Comparison of ENCODE assay signal across 1 fruit fly cellular context in genomic region chr2L:6006508-6007232, dm6.
TF ChIP-seq lines count a peak whose summit lies in the region.

Gene Gal, minus strand, starts transcription at chr2L:6006827.

TF ChIP-seq in whole organism, embryonic, 481 proteins besides CTCF, POLR2A, EP300 and RAD21 (continued from another document):
- TF ChIP-seq H2.0 (GFP tag; IDR thresholded peaks at IDR 0.05; lab: Robert Waterston, UW) (no peak), CG8290 (GFP tag; optimal IDR thresholded peaks at IDR 0.05; lab: Kevin White, UChicago) (no peak), CG8290 (tag; optimal IDR thresholded peaks at IDR 0.05; lab: Kevin White, UChicago) (no peak), Pdp1 (GFP tag; optimal IDR thresholded peaks at IDR 0.05; lab: Kevin White, UChicago) (no peak), CG2199 (GFP tag; IDR thresholded peaks at IDR 0.05; lab: Robert Waterston, UW) (0 out of 3 replicates have a peak, but pooled peaks have one; percentile 35), Doc3 (GFP tag; IDR thresholded peaks at IDR 0.05; lab: Robert Waterston, UW; ENCODE audit: partially characterized antibody) (no peak), sug (tag; optimal IDR thresholded peaks at IDR 0.05; lab: Kevin White, UChicago) (peak; percentile 83), CG6813 (GFP tag; optimal IDR thresholded peaks at IDR 0.05; lab: Kevin White, UChicago) (no peak), luna (GFP tag; optimal IDR thresholded peaks at IDR 0.05; lab: Kevin White, UChicago) (no peak), abd-A (tag; optimal IDR thresholded peaks at IDR 0.05; lab: Kevin White, UChicago) (no peak), caup (GFP tag; optimal IDR thresholded peaks at IDR 0.05; lab: Kevin White, UChicago; ENCODE audit: severe bottlenecking) (no peak), klu (GFP tag; IDR thresholded peaks at IDR 0.05; lab: Robert Waterston, UW) (no peak), Hr78 (GFP tag; optimal IDR thresholded peaks at IDR 0.05; lab: Kevin White, UChicago) (peak in 1 of 2 experiments; percentile 28), Dp (GFP tag; optimal IDR thresholded peaks at IDR 0.05; lab: Kevin White, UChicago) (no peak), exex (tag; optimal IDR thresholded peaks at IDR 0.05; lab: Kevin White, UChicago) (peak; percentile 97), Hmx (GFP tag; optimal IDR thresholded peaks at IDR 0.05; lab: Kevin White, UChicago) (no peak), CG3065 (GFP tag; optimal IDR thresholded peaks at IDR 0.05; lab: Kevin White, UChicago) (no peak), nom (GFP tag; optimal IDR thresholded peaks at IDR 0.05; lab: Kevin White, UChicago) (peak; percentile 42), emc (GFP tag; optimal IDR thresholded peaks at IDR 0.05; lab: Kevin White, UChicago) (no peak), gcm2 (GFP tag; optimal IDR thresholded peaks at IDR 0.05; lab: Kevin White, UChicago) (no peak), Med (GFP tag; lab: Kevin White, UChicago) (peak; percentile 64), zfh2 (GFP tag; optimal IDR thresholded peaks at IDR 0.05; lab: Kevin White, UChicago) (no peak), CG34376 (GFP tag; optimal IDR thresholded peaks at IDR 0.05; lab: Kevin White, UChicago) (peak; percentile 1), hkb (optimal IDR thresholded peaks at IDR 0.05; lab: Kevin White, UChicago) (no peak), hkb (GFP tag; IDR thresholded peaks at IDR 0.05; lab: Robert Waterston, UW) (no peak), CG11456 (GFP tag; IDR thresholded peaks at IDR 0.05; lab: Robert Waterston, UW) (no peak)
